Worm (Caenorhabditis elegans) whole organism, late embryonic: ENCODE data around the gene col-173.

ENCODE experiments used
- C38D4.7 ChIP-seq: fragments of 200-800 bp; sonication (Bioruptor generic); optimal IDR thresholded peaks from 2 replicates; lab custom pipeline; 2018; ENCODE audit warnings: mild to moderate bottlenecking, missing genetic modification characterization, moderate library complexity, missing compliant biosample characterization
- F13H6.1 ChIP-seq: sonication (generic microtip); optimal IDR thresholded peaks from 2 replicates; lab custom pipeline; 2016; ENCODE audit warnings: missing genetic modification characterization, missing compliant biosample characterization
- K02D7.2 ChIP-seq: sonication (generic microtip); optimal IDR thresholded peaks from 2 replicates; lab custom pipeline; 2017; ENCODE audit warnings: mild to moderate bottlenecking, missing genetic modification characterization, missing compliant biosample characterization
- ahr-1 ChIP-seq: sonication (generic microtip); optimal IDR thresholded peaks from 2 replicates; lab custom pipeline; 2016; ENCODE audit warnings: missing genetic modification characterization, missing compliant biosample characterization
- ama-1 ChIP-seq: fragments of 150-350 bp; optimal IDR thresholded peaks from 2 replicates; lab custom pipeline; 2014
- ceh-14 ChIP-seq: sonication (generic microtip); optimal IDR thresholded peaks from 2 replicates; lab custom pipeline; 2016; ENCODE audit warnings: missing genotype, missing genetic modification characterization, missing compliant biosample characterization
- ceh-2 ChIP-seq: sonication (generic microtip); optimal IDR thresholded peaks from 2 replicates; lab custom pipeline; 2016; ENCODE audit warnings: missing genotype, missing genetic modification characterization, missing compliant biosample characterization
- ceh-22 ChIP-seq: sonication (generic microtip); optimal IDR thresholded peaks from 2 replicates; lab custom pipeline; 2017; ENCODE audit warnings: missing biosample characterization, missing genetic modification characterization
- ceh-24 ChIP-seq: sonication (generic microtip); optimal IDR thresholded peaks from 2 replicates; lab custom pipeline; 2016; ENCODE audit warnings: mild to moderate bottlenecking, missing genetic modification characterization, missing compliant biosample characterization
- ceh-30 ChIP-seq: fragments of 150-350 bp; optimal IDR thresholded peaks from 2 replicates; lab custom pipeline; 2014; ENCODE audit warnings: missing biosample characterization, missing genetic modification characterization
- ceh-34 ChIP-seq: sonication (generic microtip); optimal IDR thresholded peaks from 2 replicates; lab custom pipeline; 2016; ENCODE audit warnings: mild to moderate bottlenecking, missing genetic modification characterization, missing compliant biosample characterization
- ceh-45 ChIP-seq: fragments of 200-800 bp; sonication (Bioruptor generic); IDR thresholded peaks from 2 replicates; pipeline ENCODE4 v1.3.6; 2022; ENCODE audit warnings: missing genetic modification reagents, missing genetic modification characterization, missing compliant biosample characterization
- ceh-48 ChIP-seq: sonication (generic microtip); optimal IDR thresholded peaks from 2 replicates; lab custom pipeline; 2016; ENCODE audit warnings: missing genetic modification characterization, inconsistent platforms, missing compliant biosample characterization
- che-1 ChIP-seq: sonication (generic microtip); optimal IDR thresholded peaks from 2 replicates; lab custom pipeline; 2016; ENCODE audit warnings: mild to moderate bottlenecking, missing genetic modification characterization, missing compliant biosample characterization
- ets-4 ChIP-seq: sonication (generic microtip); optimal IDR thresholded peaks from 2 replicates; lab custom pipeline; 2016; ENCODE audit warnings: missing genetic modification characterization, missing compliant biosample characterization
- eyg-1 ChIP-seq: sonication (generic microtip); optimal IDR thresholded peaks from 2 replicates; lab custom pipeline; 2016; ENCODE audit warnings: missing genotype, missing genetic modification characterization, missing compliant biosample characterization
- fkh-10 ChIP-seq: fragments of 150-350 bp; optimal IDR thresholded peaks from 2 replicates; lab custom pipeline; 2014; ENCODE audit warnings: missing biosample characterization, missing genetic modification reagents, missing genetic modification characterization
- gmeb-2 ChIP-seq: sonication (generic microtip); optimal IDR thresholded peaks from 2 replicates; lab custom pipeline; 2016; ENCODE audit warnings: missing genetic modification characterization, inconsistent platforms, missing compliant biosample characterization
- hlh-13 ChIP-seq: fragments of 200-800 bp; sonication (Bioruptor generic); optimal IDR thresholded peaks from 2 replicates; lab custom pipeline; 2018; ENCODE audit warnings: mild to moderate bottlenecking, missing genetic modification characterization, missing compliant biosample characterization
- hlh-6 ChIP-seq: sonication (generic microtip); optimal IDR thresholded peaks from 2 replicates; lab custom pipeline; 2016; ENCODE audit warnings: missing genotype, missing genetic modification characterization, missing compliant biosample characterization
- hlh-8 ChIP-seq: sonication (generic microtip); optimal IDR thresholded peaks from 2 replicates; lab custom pipeline; 2016; ENCODE audit warnings: missing genotype, missing genetic modification characterization, missing compliant biosample characterization
- lim-6 ChIP-seq: sonication (generic microtip); optimal IDR thresholded peaks from 2 replicates; lab custom pipeline; 2016; ENCODE audit warnings: missing genetic modification characterization, missing compliant biosample characterization
- mec-3 ChIP-seq: sonication (generic microtip); optimal IDR thresholded peaks from 2 replicates; lab custom pipeline; 2016; ENCODE audit warnings: borderline replicate concordance, missing genetic modification characterization, missing compliant biosample characterization
- nfya-1 ChIP-seq: sonication (generic microtip); optimal IDR thresholded peaks from 2 replicates; lab custom pipeline; 2017; ENCODE audit warnings: missing genetic modification characterization, mild to moderate bottlenecking, missing compliant biosample characterization, antibody characterized with exemption, moderate library complexity
- npax-4 ChIP-seq: sonication (generic microtip); optimal IDR thresholded peaks from 2 replicates; lab custom pipeline; 2016; ENCODE audit warnings: missing genetic modification characterization, missing compliant biosample characterization
- pag-3 ChIP-seq: sonication (generic microtip); optimal IDR thresholded peaks from 2 replicates; lab custom pipeline; 2016; ENCODE audit warnings: missing compliant biosample characterization, missing genetic modification characterization, borderline replicate concordance
- pat-9 ChIP-seq: fragments of 200-800 bp; sonication (Bioruptor generic); optimal IDR thresholded peaks from 2 replicates; lab custom pipeline; 2018; ENCODE audit warnings: mild to moderate bottlenecking, missing genetic modification characterization, moderate library complexity, missing compliant biosample characterization
- pha-2 ChIP-seq: sonication (generic microtip); optimal IDR thresholded peaks from 2 replicates; lab custom pipeline; 2017; ENCODE audit warnings: mild to moderate bottlenecking, missing genetic modification characterization, missing compliant biosample characterization
- pha-4 ChIP-seq: fragments of 150-350 bp; optimal IDR thresholded peaks from 2 replicates; lab custom pipeline; 2018; ENCODE audit warnings: missing biosample characterization, missing genetic modification reagents, missing genetic modification characterization
- ref-2 ChIP-seq: sonication (generic microtip); optimal IDR thresholded peaks from 2 replicates; lab custom pipeline; 2016; ENCODE audit warnings: missing genetic modification characterization, missing compliant biosample characterization
- rnt-1 ChIP-seq: sonication (generic microtip); optimal IDR thresholded peaks from 2 replicates; lab custom pipeline; 2016; ENCODE audit warnings: missing genetic modification characterization, missing compliant biosample characterization
- unc-42 ChIP-seq: sonication (generic microtip); optimal IDR thresholded peaks from 2 replicates; lab custom pipeline; 2016; ENCODE audit warnings: missing genotype, missing genetic modification characterization, missing compliant biosample characterization
- unc-86 ChIP-seq: sonication (generic microtip); optimal IDR thresholded peaks from 2 replicates; lab custom pipeline; 2016; ENCODE audit warnings: missing genetic modification characterization, missing compliant biosample characterization
- zip-5 ChIP-seq: sonication (generic microtip); optimal IDR thresholded peaks from 2 replicates; lab custom pipeline; 2016; ENCODE audit warnings: missing genetic modification characterization, missing compliant biosample characterization

col-173 gene

ce11 chrX:6867707-6868106, 9.6 kb downstream of the col-173 start (continued):
- TF ChIP-seq mec-3 (no peak), pha-2 (no peak), ceh-34 (no peak), unc-86 (tag; lab: Kevin White, UChicago) (no peak), eyg-1 (no peak), ama-1 (lab: Kevin White, UChicago) (no peak), ets-4 (tag; lab: Kevin White, UChicago) (no peak), nfya-1 (tag; lab: Kevin White, UChicago) (no peak), ceh-14 (tag; lab: Kevin White, UChicago) (no peak), pha-4 (tag; lab: Kevin White, UChicago) (no peak), ceh-48 (tag; lab: Kevin White, UChicago) (no peak), fkh-10 (no peak), hlh-8 (tag; lab: Kevin White, UChicago) (no peak), hlh-6 (tag; lab: Kevin White, UChicago) (peak; percentile 31), pat-9 (peak; percentile 1), ceh-45 (GFP tag; lab: Robert Waterston, UW) (0 out of 2 replicates have a peak, but pooled peaks have one; percentile 15)

- TF ChIP-seq gmeb-2 (tag; lab: Kevin White, UChicago) (no peak), fkh-10 (no peak), ceh-2 (tag; lab: Kevin White, UChicago) (no peak), zip-5 (tag; lab: Kevin White, UChicago) (no peak)
Observed at ce11 chrX:6866900-6867299, 10.4 kb downstream of the col-173 start.

ce11 chrX:6865839-6866238, 11.5 kb downstream of the col-173 start, which contains the start of gene odr-10:
Gene odr-10 (minus strand): TSS chrX:6865939.
- TF ChIP-seq F13H6.1, result no peak
- no peak for TF ChIP-seq che-1
- no peak for TF ChIP-seq ceh-24 (tag; lab: Kevin White, UChicago)
- no peak for TF ChIP-seq rnt-1 (tag; lab: Kevin White, UChicago)

- no peak for TF ChIP-seq lim-6 (tag; lab: Kevin White, UChicago)
- no peak for TF ChIP-seq ceh-22 (tag; lab: Kevin White, UChicago)
- no peak for TF ChIP-seq npax-4 (tag; lab: Kevin White, UChicago)
- no peak for TF ChIP-seq gmeb-2 (tag; lab: Kevin White, UChicago)
- no peak for TF ChIP-seq C38D4.7 (GFP tag; lab: Kevin White, UChicago)
- no peak for TF ChIP-seq hlh-13 (GFP tag; lab: Kevin White, UChicago)
- no peak for TF ChIP-seq ref-2 (tag; lab: Kevin White, UChicago)
- no peak for TF ChIP-seq ama-1 (lab: Kevin White, UChicago)
- no peak for TF ChIP-seq mec-3
- TF ChIP-seq K02D7.2, result no peak
Observed at ce11 chrX:6863032-6863431, 14.3 kb downstream of the col-173 start, which contains the start of gene nep-4. Gene nep-4 (minus strand): TSS chrX:6863424.

- TF ChIP-seq pag-3 (tag; lab: Kevin White, UChicago) (no peak), ahr-1 (tag; lab: Kevin White, UChicago) (no peak), ama-1 (lab: Kevin White, UChicago) (no peak), unc-86 (tag; lab: Kevin White, UChicago) (no peak)
- TF ChIP-seq, all 69 proteins: peak for 0
Observed at ce11 chrX:6861564-6861963, 15.8 kb downstream of the col-173 start.

ce11 chrX:6856793-6857192, 20.5 kb downstream of the col-173 start:
- no peak for TF ChIP-seq ceh-30 (tag; lab: Kevin White, UChicago)
- peak; percentile 80 for TF ChIP-seq unc-42 (tag; lab: Kevin White, UChicago)
- TF ChIP-seq, all 69 proteins: peak for 1
